Worm (Caenorhabditis elegans) whole organism, late embryonic: Measurements from ENCODE around the gene srlf-17.
A peak's percentile ranks its signal among the peaks of the same experiment; 100 is the strongest.

Experiments used
- ahr-1 ChIP-seq: sonication (generic microtip); optimal IDR thresholded peaks from 2 replicates; lab custom pipeline; 2016; ENCODE audit warnings: missing genetic modification characterization, missing compliant biosample characterization
- ama-1 ChIP-seq: fragments of 150-350 bp; optimal IDR thresholded peaks from 2 replicates; lab custom pipeline; 2014
- ceh-24 ChIP-seq: sonication (generic microtip); optimal IDR thresholded peaks from 2 replicates; lab custom pipeline; 2016; ENCODE audit warnings: mild to moderate bottlenecking, missing genetic modification characterization, missing compliant biosample characterization
- ceh-31 ChIP-seq: sonication (generic microtip); optimal IDR thresholded peaks from 2 replicates; lab custom pipeline; 2016; ENCODE audit warnings: missing genetic modification characterization, missing compliant biosample characterization
- dmd-4 ChIP-seq: sonication (generic microtip); optimal IDR thresholded peaks from 2 replicates; lab custom pipeline; 2016; ENCODE audit warnings: borderline replicate concordance, missing genetic modification characterization, missing compliant biosample characterization
- elt-2 ChIP-seq: sonication (generic microtip); optimal IDR thresholded peaks from 2 replicates; lab custom pipeline; 2016; ENCODE audit warnings: missing genetic modification reagents, missing genetic modification characterization, missing compliant biosample characterization
- ets-4 ChIP-seq: sonication (generic microtip); optimal IDR thresholded peaks from 2 replicates; lab custom pipeline; 2016; ENCODE audit warnings: missing genetic modification characterization, missing compliant biosample characterization
- fax-1 ChIP-seq: sonication (generic microtip); optimal IDR thresholded peaks from 2 replicates; lab custom pipeline; 2016; ENCODE audit warnings: missing genotype, missing genetic modification characterization, missing compliant biosample characterization
- fkh-10 ChIP-seq: fragments of 150-350 bp; optimal IDR thresholded peaks from 2 replicates; lab custom pipeline; 2014; ENCODE audit warnings: missing biosample characterization, missing genetic modification reagents, missing genetic modification characterization
- hlh-30 ChIP-seq: sonication (generic microtip); optimal IDR thresholded peaks from 2 replicates; lab custom pipeline; 2017; ENCODE audit warnings: antibody characterized with exemption, missing genetic modification characterization, missing compliant biosample characterization; ENCODE audit not compliant: insufficient read depth
- pha-2 ChIP-seq: sonication (generic microtip); optimal IDR thresholded peaks from 2 replicates; lab custom pipeline; 2017; ENCODE audit warnings: mild to moderate bottlenecking, missing genetic modification characterization, missing compliant biosample characterization
- pqm-1 ChIP-seq: sonication (generic microtip); optimal IDR thresholded peaks from 2 replicates; lab custom pipeline; 2016; ENCODE audit warnings: missing genetic modification characterization, missing compliant biosample characterization
- tbx-2 ChIP-seq: sonication (generic microtip); optimal IDR thresholded peaks from 2 replicates; lab custom pipeline; 2016; ENCODE audit warnings: missing genetic modification characterization, missing compliant biosample characterization
- unc-86 ChIP-seq: sonication (generic microtip); optimal IDR thresholded peaks from 2 replicates; lab custom pipeline; 2016; ENCODE audit warnings: missing genetic modification characterization, missing compliant biosample characterization

ce11 chrIV:11118837-11119491, 16.5 kb upstream of the srlf-17 start, which contains the start of the genes imp-2 and enpl-1:
- TF ChIP-seq hlh-30 (tag; lab: Kevin White, UChicago) (peak; percentile 81), ets-4 (tag; lab: Kevin White, UChicago) (peak; percentile 11), ama-1 (lab: Kevin White, UChicago) (no peak), ceh-31 (tag; lab: Kevin White, UChicago) (peak; percentile 91), elt-2 (tag; lab: Kevin White, UChicago) (peak; percentile 66), pqm-1 (tag; lab: Kevin White, UChicago) (peak; percentile 61), tbx-2 (tag; lab: Kevin White, UChicago) (peak; percentile 93), fkh-10 (GFP tag; lab: Kevin White, UChicago) (no peak), pha-2 (no peak), fax-1 (no peak), ceh-24 (tag; lab: Kevin White, UChicago) (no peak), unc-86 (tag; lab: Kevin White, UChicago) (no peak), dmd-4 (tag; lab: Kevin White, UChicago) (no peak), ahr-1 (tag; lab: Kevin White, UChicago) (no peak)
